Worm (Caenorhabditis elegans): Measurements from ENCODE around the gene mrps-12.

ce11 chrV:20868329-20868728 is 30.4 kb downstream of the mrps-12 start, which contains the start of gene F31D4.8:
- TF ChIP-seq pha-4 (tag; optimal IDR thresholded peaks at IDR 0.05) (no peak), egrh-3 (GFP tag; IDR thresholded peaks at IDR 0.05) (no peak), Y79H2A.3 (GFP tag; conservative IDR thresholded peaks at IDR 0.05) (no peak), madf-10 (tag; optimal IDR thresholded peaks at IDR 0.05) (no peak), let-526 (GFP tag; IDR thresholded peaks at IDR 0.05) (no peak), unc-62 (GFP tag; optimal IDR thresholded peaks at IDR 0.05) (no peak), gei-17 (GFP tag; optimal IDR thresholded peaks at IDR 0.05) (no peak)
